Worm (Caenorhabditis elegans): ENCODE results near the gene C33B4.5.

The C33B4.5 gene

DNA sequence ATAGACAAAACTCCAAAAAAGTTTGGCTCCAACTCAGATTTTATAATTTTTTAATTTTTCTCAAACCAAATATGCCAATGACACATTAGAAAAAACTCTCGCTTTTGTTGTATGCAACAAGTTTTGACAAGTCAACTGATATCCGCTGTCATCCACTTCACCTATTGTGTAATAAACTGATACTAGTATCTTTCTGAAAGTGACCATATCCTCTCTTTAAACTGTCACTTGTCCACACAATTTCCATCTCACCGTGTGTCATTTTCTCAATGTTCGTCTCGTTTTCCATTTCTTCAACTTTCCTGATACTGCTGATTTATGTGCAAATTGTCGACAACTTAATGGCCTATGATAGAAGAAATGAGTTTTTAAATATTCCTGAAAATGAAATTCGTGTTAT lies at the start of gene C33B4.5, which contains the start of gene C33B4.4:
Gene C33B4.5 (plus strand): TSS at position 270 of the 400 bp plus-strand sequence.
Gene C33B4.4 (minus strand): TSS at position 385 of the 400 bp plus-strand sequence.
- TF ChIP-seq ztf-22 (GFP tag; optimal IDR thresholded peaks at IDR 0.05) (no peak), nfya-2 (GFP tag; IDR thresholded peaks at IDR 0.05) (no peak), cebp-1 (GFP tag; IDR thresholded peaks at IDR 0.05) (no peak), cebp-1 (tag; optimal IDR thresholded peaks at IDR 0.05) (no peak), sea-2 (GFP tag; IDR thresholded peaks at IDR 0.05) (no peak), attf-3 (GFP tag; conservative IDR thresholded peaks at IDR 0.05) (no peak), hrde-1 (tag; optimal IDR thresholded peaks at IDR 0.05; ENCODE audit: borderline replicate concordance) (no peak), lsy-27 (tag; optimal IDR thresholded peaks at IDR 0.05; ENCODE audit: borderline replicate concordance, insufficient read depth) (no peak), F52B5.7 (tag; optimal IDR thresholded peaks at IDR 0.05) (no peak), T26A5.8 (tag; optimal IDR thresholded peaks at IDR 0.05) (no peak), ceh-40 (GFP tag; IDR thresholded peaks at IDR 0.05) (no peak), hlh-26 (GFP tag; conservative IDR thresholded peaks at IDR 0.05) (no peak), lag-1 (GFP tag; IDR thresholded peaks at IDR 0.05) (no peak), nhr-80 (tag; optimal IDR thresholded peaks at IDR 0.05) (no peak), lin-26 (GFP tag; IDR thresholded peaks at IDR 0.05) (no peak)

DNA sequence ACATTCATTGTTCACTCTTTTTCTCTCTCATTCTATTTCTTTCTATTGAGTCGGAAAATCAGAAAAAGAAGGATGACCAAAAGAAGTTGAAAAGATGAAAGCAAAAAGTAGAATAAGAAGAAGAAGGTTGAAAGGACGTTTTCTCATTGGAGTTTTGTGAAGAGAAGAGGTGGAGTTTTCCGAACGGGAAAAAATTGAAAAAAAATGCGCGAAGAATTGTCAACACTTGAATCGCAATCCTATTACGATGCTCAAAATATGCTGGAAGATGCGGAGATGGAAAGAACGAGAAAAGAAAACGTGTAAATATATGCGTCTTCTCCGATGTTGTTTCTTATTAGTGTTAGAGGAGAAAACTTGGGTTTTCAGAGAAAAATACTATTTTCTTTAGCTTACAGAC lies 49.8 kb upstream of the C33B4.5 start:
- TF ChIP-seq aptf-3 (GFP tag; IDR thresholded peaks at IDR 0.05) (no peak), Y56A3A.18 (GFP tag; IDR thresholded peaks at IDR 0.05) (no peak), lag-1 (GFP tag; IDR thresholded peaks at IDR 0.05) (no peak), nfya-2 (GFP tag; IDR thresholded peaks at IDR 0.05) (no peak), snpc-4 (GFP tag; optimal IDR thresholded peaks at IDR 0.05) (no peak), snpc-4 (tag; optimal IDR thresholded peaks at IDR 0.05) (no peak), attf-5 (GFP tag; optimal IDR thresholded peaks at IDR 0.05) (no peak), Y67H2A.10 (GFP tag; conservative IDR thresholded peaks at IDR 0.05) (no peak), ceh-91 (GFP tag; IDR thresholded peaks at IDR 0.05) (no peak), hmg-1.2 (GFP tag; IDR thresholded peaks at IDR 0.05) (no peak), ceh-79 (tag; optimal IDR thresholded peaks at IDR 0.05) (no peak), xnd-1 (tag; optimal IDR thresholded peaks at IDR 0.05) (no peak), let-526 (GFP tag; IDR thresholded peaks at IDR 0.05) (no peak), nhr-179 (tag; optimal IDR thresholded peaks at IDR 0.05) (no peak), sdz-38 (tag; optimal IDR thresholded peaks at IDR 0.05) (no peak), somi-1 (GFP tag; optimal IDR thresholded peaks at IDR 0.05) (no peak), madf-8 (GFP tag; conservative IDR thresholded peaks at IDR 0.05) (no peak)

DNA sequence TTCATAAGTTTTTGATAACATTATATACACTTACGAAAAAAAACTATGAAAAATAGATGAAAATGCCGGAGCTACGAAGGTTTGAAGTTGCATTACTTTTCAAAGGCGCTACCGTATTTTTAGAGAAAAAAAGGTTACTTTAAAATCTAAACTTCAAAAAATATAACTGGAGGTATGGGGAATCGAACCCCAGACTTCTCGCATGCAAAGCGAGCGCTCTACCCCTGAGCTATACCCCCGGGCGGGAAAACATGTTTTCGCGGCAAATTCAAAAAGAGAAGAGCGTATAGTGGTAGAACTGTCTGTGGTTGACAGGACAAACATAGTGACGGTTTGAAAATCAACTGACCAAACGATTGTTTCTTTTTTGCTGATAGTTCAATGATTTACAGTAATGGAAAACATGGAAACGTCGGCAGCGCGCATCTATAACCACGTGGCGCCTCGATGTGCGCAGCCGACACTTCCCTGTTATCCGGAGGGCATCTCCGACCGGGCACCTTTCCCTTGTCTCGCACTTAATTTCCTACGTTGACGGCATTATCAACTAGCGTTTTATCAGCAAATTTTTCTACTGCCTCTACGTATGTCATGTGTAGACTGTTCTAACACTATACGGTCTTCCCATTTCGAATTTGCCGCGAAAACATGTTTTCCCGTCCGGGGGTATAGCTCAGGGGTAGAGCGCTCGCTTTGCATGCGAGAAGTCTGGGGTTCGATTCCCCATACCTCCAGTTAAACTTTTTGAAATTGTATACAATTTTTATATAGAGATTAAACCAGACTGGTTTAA lies 49.1 kb upstream of the C33B4.5 start:
- TF ChIP-seq egrh-3 (GFP tag; IDR thresholded peaks at IDR 0.05), result no peak
- no peak for TF ChIP-seq F57A8.1 (GFP tag; optimal IDR thresholded peaks at IDR 0.05)
- peak; percentile 85; the same call in 1 of the 2 replicates for TF ChIP-seq cebp-2 (GFP tag; IDR thresholded peaks at IDR 0.05)
- TF ChIP-seq K12H6.12 (tag; optimal IDR thresholded peaks at IDR 0.05), result no peak
- TF ChIP-seq Y53G8AR.9 (GFP tag; conservative IDR thresholded peaks at IDR 0.05), result no peak
- TF ChIP-seq lin-40 (tag; optimal IDR thresholded peaks at IDR 0.05), result peak; percentile 7
- TF ChIP-seq attf-5 (GFP tag; optimal IDR thresholded peaks at IDR 0.05), result peak; percentile 9
- no peak for TF ChIP-seq unc-62 (GFP tag; optimal IDR thresholded peaks at IDR 0.05)
- TF ChIP-seq ccch-3 (GFP tag; optimal IDR thresholded peaks at IDR 0.05), result no peak
- TF ChIP-seq lag-1 (GFP tag; IDR thresholded peaks at IDR 0.05), result no peak
- no peak for TF ChIP-seq akir-1 (GFP tag; optimal IDR thresholded peaks at IDR 0.05)
- no peak for TF ChIP-seq Y79H2A.3 (GFP tag; conservative IDR thresholded peaks at IDR 0.05)
- TF ChIP-seq atf-7 (tag; optimal IDR thresholded peaks at IDR 0.05), result no peak
- no peak for TF ChIP-seq F39B2.1 (GFP tag; IDR thresholded peaks at IDR 0.05)
- no peak for TF ChIP-seq ceh-40 (GFP tag; IDR thresholded peaks at IDR 0.05)
- no peak for TF ChIP-seq zim-3 (tag; optimal IDR thresholded peaks at IDR 0.05)
- TF ChIP-seq cebp-1 (GFP tag; IDR thresholded peaks at IDR 0.05), result no peak
- no peak for TF ChIP-seq cebp-1 (tag; optimal IDR thresholded peaks at IDR 0.05)
- TF ChIP-seq madf-10 (tag; optimal IDR thresholded peaks at IDR 0.05), result no peak
- TF ChIP-seq T26A5.8 (tag; optimal IDR thresholded peaks at IDR 0.05), result no peak
- TF ChIP-seq egl-44 (GFP tag; IDR thresholded peaks at IDR 0.05), result peak; percentile 68; the same call in 1 of the 2 replicates
- peak; percentile 48 for TF ChIP-seq nhr-80 (tag; optimal IDR thresholded peaks at IDR 0.05)

All from whole organism, young adult.